Worm (Caenorhabditis elegans): ENCODE data around the gene dpy-11.

- TF ChIP-seq ztf-4 (tag; optimal IDR thresholded peaks at IDR 0.05) (no peak), unc-39 (tag; optimal IDR thresholded peaks at IDR 0.05) (no peak), zag-1 (tag; optimal IDR thresholded peaks at IDR 0.05) (no peak)
Measured at ce11 chrV:6554308-6554707, 39.3 kb upstream of the dpy-11 start, which contains the start of gene K04A8.19.

All from whole organism, L2 larva.